Fruit fly (Drosophila melanogaster) whole organism, embryonic: Measurements from ENCODE around the gene piwi.
A peak's percentile ranks its signal among the peaks of the same experiment; 100 is the strongest.

Experiments
- CG13287 ChIP-seq: fragments of 200-800 bp; sonication (Bioruptor generic); IDR thresholded peaks from 2 replicates; pipeline ENCODE4 v1.3.6; 2022; ENCODE audit warnings: missing biosample characterization, missing genetic modification characterization; ENCODE audit not compliant: partially characterized antibody
- CG13296 ChIP-seq: fragments of 200-800 bp; sonication (Bioruptor generic); optimal IDR thresholded peaks from 3 replicates; lab custom pipeline; 2018; ENCODE audit warnings: missing biosample characterization, mild to moderate bottlenecking, missing genetic modification characterization
- CG14050 ChIP-seq: fragments of 200-800 bp; sonication (Bioruptor generic); IDR thresholded peaks from 3 replicates; pipeline ENCODE4 v1.3.6; 2022; ENCODE audit warnings: missing biosample characterization, missing genetic modification characterization
- CG15601 ChIP-seq: fragments of 200-800 bp; sonication (Bioruptor generic); optimal IDR thresholded peaks from 3 replicates; lab custom pipeline; 2019; ENCODE audit warnings: missing biosample characterization, mild to moderate bottlenecking, missing genetic modification characterization, moderate library complexity
- CG15696 ChIP-seq: fragments of 200-800 bp; sonication (Bioruptor generic); optimal IDR thresholded peaks from 2 replicates; lab custom pipeline; 2019; ENCODE audit warnings: missing biosample characterization, mild to moderate bottlenecking, missing genetic modification characterization, moderate library complexity
- CG17359 ChIP-seq: fragments of 200-800 bp; sonication (Bioruptor generic); optimal IDR thresholded peaks from 3 replicates; lab custom pipeline; 2018; ENCODE audit warnings: missing biosample characterization, mild to moderate bottlenecking, missing genetic modification characterization, moderate library complexity
- CG17361 ChIP-seq: fragments of 200-800 bp; sonication (Bioruptor generic); IDR thresholded peaks from 3 replicates; pipeline ENCODE4 v1.3.6; 2022; ENCODE audit warnings: missing biosample characterization, missing genetic modification characterization
- CG18476 ChIP-seq: fragments of 200-800 bp; sonication (Bioruptor generic); optimal IDR thresholded peaks from 2 replicates; lab custom pipeline; 2016; ENCODE audit warnings: missing biosample characterization, mild to moderate bottlenecking, missing genetic modification characterization
- CG2889 ChIP-seq: fragments of 200-800 bp; sonication (Bioruptor generic); IDR thresholded peaks from 3 replicates; pipeline ENCODE4 v1.3.6; 2022; ENCODE audit warnings: missing biosample characterization, missing genetic modification characterization
- CG33557 ChIP-seq: fragments of 200-800 bp; sonication (Bioruptor generic); optimal IDR thresholded peaks from 2 replicates; lab custom pipeline; 2019; ENCODE audit warnings: missing biosample characterization, mild to moderate bottlenecking, missing genetic modification characterization, moderate library complexity
- CG34224 ChIP-seq: fragments of 200-800 bp; sonication (Bioruptor generic); IDR thresholded peaks from 3 replicates; pipeline ENCODE4 v1.3.6; 2022; ENCODE audit warnings: missing biosample characterization, missing genetic modification characterization; ENCODE audit not compliant: partially characterized antibody
- CG9817 ChIP-seq: fragments of 200-800 bp; sonication (Bioruptor generic); optimal IDR thresholded peaks from 2 replicates; lab custom pipeline; 2018; ENCODE audit warnings: missing biosample characterization, mild to moderate bottlenecking, missing genetic modification characterization, moderate library complexity
- CkIIα-i1 ChIP-seq: fragments of 200-800 bp; sonication (Bioruptor generic); IDR thresholded peaks from 2 replicates; pipeline ENCODE4 v1.3.6; 2022; ENCODE audit warnings: missing biosample characterization, missing genetic modification characterization
- D19A ChIP-seq: fragments of 200-800 bp; optimal IDR thresholded peaks from 3 replicates; lab custom pipeline; 2019; ENCODE audit warnings: missing biosample characterization, mild to moderate bottlenecking, missing genetic modification characterization, moderate library complexity
- E2f2 ChIP-seq: fragments of 200-800 bp; sonication (Bioruptor generic); IDR thresholded peaks from 2 replicates; pipeline ENCODE4 v1.3.6; 2022; ENCODE audit warnings: missing biosample characterization, missing genetic modification characterization
- Ets97D ChIP-seq: fragments of 200-800 bp; sonication (Bioruptor generic); optimal IDR thresholded peaks from 3 replicates; lab custom pipeline; 2016; ENCODE audit warnings: missing biosample characterization, missing genetic modification characterization
- GATAe ChIP-seq: fragments of 200-800 bp; sonication (Bioruptor generic); conservative IDR thresholded peaks from 2 replicates; pipeline ENCODE4 v1.3.6; 2022; ENCODE audit warnings: missing biosample characterization, missing genetic modification characterization
- HLH3B ChIP-seq: fragments of 200-800 bp; sonication (Bioruptor generic); IDR thresholded peaks from 2 replicates; pipeline ENCODE4 v1.3.6; 2022; ENCODE audit warnings: missing biosample characterization, missing genetic modification characterization
- HmgZ ChIP-seq: fragments of 200-800 bp; sonication (Bioruptor generic); optimal IDR thresholded peaks from 2 replicates; lab custom pipeline; 2018; ENCODE audit warnings: missing biosample characterization, mild to moderate bottlenecking, missing genetic modification characterization
- Hmx ChIP-seq: fragments of 200-800 bp; sonication (Bioruptor generic); optimal IDR thresholded peaks from 2 replicates; lab custom pipeline; 2016; ENCODE audit warnings: missing biosample characterization, missing genetic modification characterization
- Hr78 ChIP-seq, 2 experiments: fragments of 200-800 bp in 1 of 2; fragments of >200 bp in 1 of 2; sonication (Bioruptor generic) in 1 of 2; optimal IDR thresholded peaks; 2 replicates each; lab custom pipeline; 2017 to 2019; ENCODE audit warnings: missing biosample characterization in 2 of 2, missing genetic modification characterization in 2 of 2, mild to moderate bottlenecking in 1 of 2, moderate library complexity in 1 of 2
- Max ChIP-seq: fragments of 200-800 bp; sonication (Bioruptor generic); optimal IDR thresholded peaks from 2 replicates; lab custom pipeline; 2016; ENCODE audit warnings: missing biosample characterization, mild to moderate bottlenecking, missing genetic modification characterization
- Neu2 ChIP-seq: fragments of 200-800 bp; sonication (Bioruptor generic); optimal IDR thresholded peaks from 3 replicates; lab custom pipeline; 2016; ENCODE audit warnings: missing biosample characterization, missing genetic modification characterization, borderline replicate concordance
- Side ChIP-seq: fragments of 200-800 bp; sonication (Bioruptor generic); optimal IDR thresholded peaks from 2 replicates; lab custom pipeline; 2016; ENCODE audit warnings: missing biosample characterization, missing genetic modification characterization
- Sox102F ChIP-seq: fragments of 200-800 bp; sonication (Bioruptor generic); optimal IDR thresholded peaks from 2 replicates; lab custom pipeline; 2018; ENCODE audit warnings: missing biosample characterization, mild to moderate bottlenecking, missing genetic modification characterization, moderate library complexity
- Sry-β ChIP-seq: fragments of 200-800 bp; sonication (Bioruptor generic); optimal IDR thresholded peaks from 2 replicates; lab custom pipeline; 2018; ENCODE audit warnings: missing biosample characterization, mild to moderate bottlenecking, missing genetic modification characterization, moderate library complexity
- ato ChIP-seq: fragments of 200-800 bp; sonication (Bioruptor generic); IDR thresholded peaks from 2 replicates; pipeline ENCODE4 v1.3.6; 2022; ENCODE audit warnings: missing biosample characterization, missing genetic modification characterization; ENCODE audit not compliant: partially characterized antibody
- chm ChIP-seq: fragments of 200-800 bp; sonication (Bioruptor generic); IDR thresholded peaks from 2 replicates; pipeline ENCODE4 v1.3.6; 2022; ENCODE audit warnings: missing biosample characterization, missing genetic modification characterization
- dimm ChIP-seq: fragments of 200-800 bp; sonication (Bioruptor generic); IDR thresholded peaks from 2 replicates; pipeline ENCODE4 v1.3.6; 2022; ENCODE audit warnings: missing biosample characterization, missing genetic modification characterization
- fd96Cb ChIP-seq: fragments of 200-800 bp; sonication (Bioruptor generic); optimal IDR thresholded peaks from 2 replicates; lab custom pipeline; 2018; ENCODE audit warnings: missing biosample characterization, mild to moderate bottlenecking, missing genetic modification characterization, moderate library complexity
- ftz-f1 ChIP-seq: fragments of 200-800 bp; sonication (Bioruptor generic); optimal IDR thresholded peaks from 2 replicates; lab custom pipeline; 2016; ENCODE audit warnings: missing biosample characterization, missing genetic modification characterization
- ken ChIP-seq: fragments of 200-800 bp; sonication (Bioruptor generic); IDR thresholded peaks from 3 replicates; pipeline ENCODE4 v1.3.6; 2022; ENCODE audit warnings: missing biosample characterization, missing genetic modification characterization
- kni ChIP-seq: fragments of 200-800 bp; sonication (Bioruptor generic); optimal IDR thresholded peaks from 3 replicates; lab custom pipeline; 2017; ENCODE audit warnings: mild to moderate bottlenecking, missing biosample characterization, missing genetic modification reagents, missing genetic modification characterization
- knrl ChIP-seq: fragments of 200-800 bp; sonication (Bioruptor generic); IDR thresholded peaks from 3 replicates; pipeline ENCODE4 v1.3.6; 2022; ENCODE audit warnings: missing biosample characterization, missing genetic modification characterization; ENCODE audit not compliant: partially characterized antibody
- maf-S ChIP-seq: fragments of 200-800 bp; sonication (Bioruptor generic); optimal IDR thresholded peaks from 2 replicates; lab custom pipeline; 2016; ENCODE audit warnings: missing biosample characterization, missing genetic modification characterization
- nau ChIP-seq: fragments of 200-800 bp; sonication (Bioruptor generic); optimal IDR thresholded peaks from 3 replicates; lab custom pipeline; 2017; ENCODE audit warnings: missing biosample characterization, mild to moderate bottlenecking, missing genetic modification characterization, missing genetic modification reagents
- nmo ChIP-seq: fragments of 200-800 bp; sonication (Bioruptor generic); optimal IDR thresholded peaks from 2 replicates; lab custom pipeline; 2018; ENCODE audit warnings: missing biosample characterization, mild to moderate bottlenecking, missing genetic modification characterization, moderate library complexity
- org-1 ChIP-seq: fragments of 200-800 bp; sonication (Bioruptor generic); optimal IDR thresholded peaks from 2 replicates; lab custom pipeline; 2017; ENCODE audit warnings: missing biosample characterization, missing genetic modification characterization
- otp ChIP-seq: fragments of 200-800 bp; sonication (Bioruptor generic); IDR thresholded peaks from 3 replicates; pipeline ENCODE4, ENCODE4 v1.3.6; 2022; ENCODE audit warnings: missing biosample characterization, missing genetic modification characterization
- pita ChIP-seq: fragments of 200-800 bp; sonication (Bioruptor generic); optimal IDR thresholded peaks from 2 replicates; lab custom pipeline; 2017; ENCODE audit warnings: missing biosample characterization, mild to moderate bottlenecking, missing genetic modification characterization
- run ChIP-seq: fragments of 200-800 bp; sonication (Bioruptor generic); optimal IDR thresholded peaks from 3 replicates; lab custom pipeline; 2018; ENCODE audit warnings: missing biosample characterization, mild to moderate bottlenecking, missing genetic modification characterization
- slbo ChIP-seq: fragments of 200-800 bp; sonication (Bioruptor generic); IDR thresholded peaks from 2 replicates; pipeline ENCODE4 v1.3.6; 2022; ENCODE audit warnings: missing biosample characterization, missing genetic modification characterization
- stc ChIP-seq: fragments of 200-800 bp; sonication (Bioruptor generic); IDR thresholded peaks from 2 replicates; pipeline ENCODE4 v1.3.6; 2022; ENCODE audit warnings: missing biosample characterization, missing genetic modification characterization
- tgo ChIP-seq: fragments of 200-800 bp; sonication (Bioruptor generic); IDR thresholded peaks from 3 replicates; pipeline ENCODE4 v1.3.6; 2022; ENCODE audit warnings: missing biosample characterization, missing genetic modification characterization
- tin ChIP-seq: fragments of 200-800 bp; sonication (Bioruptor generic); optimal IDR thresholded peaks from 3 replicates; lab custom pipeline; 2016; ENCODE audit warnings: missing biosample characterization, missing genetic modification characterization
- tna ChIP-seq: fragments of 200-800 bp; sonication (Bioruptor generic); IDR thresholded peaks from 2 replicates; pipeline ENCODE4 v1.3.6; 2022; ENCODE audit warnings: missing biosample characterization, missing genetic modification characterization; ENCODE audit not compliant: partially characterized antibody
- unc-4 ChIP-seq: fragments of 200-800 bp; sonication (Bioruptor generic); IDR thresholded peaks from 2 replicates; pipeline ENCODE4 v1.3.6; 2022; ENCODE audit warnings: missing biosample characterization, missing genetic modification characterization; ENCODE audit not compliant: partially characterized antibody
- zfh2 ChIP-seq: fragments of 200-800 bp; sonication (Bioruptor generic); optimal IDR thresholded peaks from 2 replicates; lab custom pipeline; 2016; ENCODE audit warnings: missing biosample characterization, missing genetic modification characterization

piwi gene

dm6 chr2L:10967257-10968008 is 19.8 kb downstream of the piwi start (continued):
- no peak for TF ChIP-seq CG33557 (GFP tag; lab: Kevin White, UChicago)
- no peak for TF ChIP-seq slbo (GFP tag; lab: Robert Waterston, UW)
- 0 out of 3 replicates have a peak, but pooled peaks have one; percentile 24 for TF ChIP-seq otp (GFP tag; lab: Robert Waterston, UW)
- TF ChIP-seq Ets97D (GFP tag; lab: Kevin White, UChicago): no peak
- TF ChIP-seq org-1 (GFP tag; lab: Kevin White, UChicago): no peak
- 0 out of 3 replicates have a peak, but pooled peaks have one; percentile 9 for TF ChIP-seq CG17361 (GFP tag; lab: Robert Waterston, UW)
- TF ChIP-seq unc-4 (GFP tag; lab: Robert Waterston, UW): 0 out of 2 replicates have a peak, but pooled peaks have one; percentile 10
- TF ChIP-seq CG18476 (GFP tag; lab: Kevin White, UChicago): no peak
- TF ChIP-seq pita: no peak
- TF ChIP-seq zfh2 (GFP tag; lab: Kevin White, UChicago): no peak
- TF ChIP-seq fd96Cb: no peak
- no peak for TF ChIP-seq HmgZ (tag; lab: Kevin White, UChicago)
- no peak for TF ChIP-seq CG15601 (tag; lab: Kevin White, UChicago)
- TF ChIP-seq tna: 0 out of 2 replicates have a peak, but pooled peaks have one; percentile 9
- peak; percentile 40 for TF ChIP-seq nau (GFP tag; lab: Kevin White, UChicago)
- TF ChIP-seq Neu2 (GFP tag; lab: Kevin White, UChicago): no peak
- no peak for TF ChIP-seq dimm
- TF ChIP-seq CG34224 (GFP tag; lab: Robert Waterston, UW): no peak
- 0 out of 3 replicates have a peak, but pooled peaks have one; percentile 11 for TF ChIP-seq knrl
- no peak for TF ChIP-seq ato
- TF ChIP-seq chm: peak; percentile 62; the same call in 1 of the 2 replicates
- no peak for TF ChIP-seq Hmx (GFP tag; lab: Kevin White, UChicago)
- 0 out of 3 replicates have a peak, but pooled peaks have one; percentile 26 for TF ChIP-seq ken (GFP tag; lab: Robert Waterston, UW)
- no peak for TF ChIP-seq CG15696 (tag; lab: Kevin White, UChicago)
- TF ChIP-seq CkIIα-i1 (GFP tag; lab: Robert Waterston, UW): no peak
- no peak for TF ChIP-seq E2f2 (GFP tag; lab: Robert Waterston, UW)
- no peak for TF ChIP-seq stc
- TF ChIP-seq Sry-β (GFP tag; lab: Kevin White, UChicago): peak; percentile 25
- TF ChIP-seq CG13296: no peak
- no peak for TF ChIP-seq tgo (GFP tag; lab: Robert Waterston, UW)
- TF ChIP-seq ftz-f1 (GFP tag; lab: Kevin White, UChicago): peak; percentile 63
- TF ChIP-seq Hr78 (GFP tag; optimal IDR thresholded peaks at IDR 0.05; lab: Kevin White, UChicago): peak in 1 of 2 experiments; percentile 89
- peak; percentile 13 for TF ChIP-seq Max (GFP tag; lab: Kevin White, UChicago)
- TF ChIP-seq Side (GFP tag; lab: Kevin White, UChicago): peak; percentile 18
- peak; percentile 64 for TF ChIP-seq kni (GFP tag; lab: Kevin White, UChicago)
- TF ChIP-seq CG9817 (tag; lab: Kevin White, UChicago): no peak
- TF ChIP-seq maf-S: no peak
- TF ChIP-seq CG14050 (GFP tag; lab: Robert Waterston, UW): no peak
- TF ChIP-seq HLH3B (GFP tag; lab: Robert Waterston, UW): 0 out of 2 replicates have a peak, but pooled peaks have one; percentile 18
- no peak for TF ChIP-seq CG13287 (GFP tag; lab: Robert Waterston, UW)
- TF ChIP-seq Sox102F (GFP tag; lab: Kevin White, UChicago): no peak
- TF ChIP-seq D19A (tag; lab: Kevin White, UChicago): no peak
- no peak for TF ChIP-seq GATAe (GFP tag; lab: Robert Waterston, UW)
- TF ChIP-seq run (tag; lab: Kevin White, UChicago): no peak
- TF ChIP-seq CG2889: no peak
- peak; percentile 17 for TF ChIP-seq CG17359 (tag; lab: Kevin White, UChicago)
- TF ChIP-seq tin (GFP tag; lab: Kevin White, UChicago): no peak
- TF ChIP-seq nmo (GFP tag; lab: Kevin White, UChicago): no peak
